Fruit fly (Drosophila melanogaster) S2 (cell line): ENCODE measurements around the gene Megf8.

Source experiments
- CG8478 ChIP-seq: fragments of >200 bp; optimal IDR thresholded peaks from 2 replicates; lab custom pipeline; 2018
- CTCF ChIP-seq, 2 experiments: fragments of >200 bp; optimal IDR thresholded peaks; 2 replicates each; lab custom pipeline; 2018

- no peak for TF ChIP-seq CTCF (optimal IDR thresholded peaks at IDR 0.05; lab: Kevin White, UChicago)
- no peak for TF ChIP-seq CG8478
Observed at dm6 chr2L:7997290-7998079, 45.8 kb upstream of the Megf8 start.
